Worm (Caenorhabditis elegans): ENCODE measurements around the gene F35F11.2.

The F35F11.2 gene

ce11 chrIV:4024159-4025004 lies 15.7 kb upstream of the F35F11.2 start (continued):
- no peak for TF ChIP-seq alr-1 (tag; optimal IDR thresholded peaks at IDR 0.05; ENCODE audit: borderline replicate concordance)
- no peak for TF ChIP-seq zag-1 (tag; optimal IDR thresholded peaks at IDR 0.05)
- peak; percentile 85 for TF ChIP-seq nhr-71 (tag; optimal IDR thresholded peaks at IDR 0.05)
- TF ChIP-seq nhr-20 (tag; optimal IDR thresholded peaks at IDR 0.05): peak; percentile 86
- peak; percentile 29 for TF ChIP-seq lin-39 (tag; optimal IDR thresholded peaks at IDR 0.05)
- TF ChIP-seq unc-62 (GFP tag; optimal IDR thresholded peaks at IDR 0.05): no peak
- no peak for TF ChIP-seq efl-3 (GFP tag; optimal IDR thresholded peaks at IDR 0.05)
- peak; percentile 79 for TF ChIP-seq nhr-77 (tag; optimal IDR thresholded peaks at IDR 0.05)
- peak; percentile 44 for TF ChIP-seq egl-13 (tag; optimal IDR thresholded peaks at IDR 0.05)
- no peak for TF ChIP-seq lin-15B (tag; optimal IDR thresholded peaks at IDR 0.05)
- TF ChIP-seq snu-23 (GFP tag; optimal IDR thresholded peaks at IDR 0.05): peak; percentile 65
- peak; percentile 44 for TF ChIP-seq xbp-1 (tag; optimal IDR thresholded peaks at IDR 0.05)
- TF ChIP-seq nhr-85 (tag): peak; percentile 96
- no peak for TF ChIP-seq nhr-11 (tag; optimal IDR thresholded peaks at IDR 0.05)
- peak; percentile 82 for TF ChIP-seq tbx-2 (tag; optimal IDR thresholded peaks at IDR 0.05)
- no peak for TF ChIP-seq ceh-88 (GFP tag; IDR thresholded peaks at IDR 0.05)
- peak; percentile 67 for TF ChIP-seq swsn-7 (tag; optimal IDR thresholded peaks at IDR 0.05)
- TF ChIP-seq elt-3 (tag; optimal IDR thresholded peaks at IDR 0.05): peak; percentile 50 to 68 (median 55)
- peak; percentile 75 for TF ChIP-seq C16A3.4 (tag; optimal IDR thresholded peaks at IDR 0.05)
- TF ChIP-seq ceh-90 (tag; optimal IDR thresholded peaks at IDR 0.05): no peak
- no peak for TF ChIP-seq nhr-84 (tag; optimal IDR thresholded peaks at IDR 0.05)
- peak in 1 of 2 experiments; percentile 94 for TF ChIP-seq mdl-1 (tag; optimal IDR thresholded peaks at IDR 0.05)
- TF ChIP-seq rnt-1 (tag; optimal IDR thresholded peaks at IDR 0.05): peak; percentile 88
- no peak for TF ChIP-seq ama-1 (optimal IDR thresholded peaks at IDR 0.05)
- no peak for TF ChIP-seq tlp-1 (tag; optimal IDR thresholded peaks at IDR 0.05)
- TF ChIP-seq skn-1 (tag; optimal IDR thresholded peaks at IDR 0.05): peak; percentile 83
- peak; percentile 78 for TF ChIP-seq unc-130 (tag; optimal IDR thresholded peaks at IDR 0.05)
- TF ChIP-seq unc-86 (tag; optimal IDR thresholded peaks at IDR 0.05): peak; percentile 0
- no peak for TF ChIP-seq fkh-4 (tag; optimal IDR thresholded peaks at IDR 0.05; ENCODE audit: borderline replicate concordance)
- TF ChIP-seq lin-14 (GFP tag; optimal IDR thresholded peaks at IDR 0.05): peak; percentile 93
- TF ChIP-seq ceh-63 (GFP tag; optimal IDR thresholded peaks at IDR 0.05): no peak
- TF ChIP-seq lir-3 (tag; optimal IDR thresholded peaks at IDR 0.05; ENCODE audit: poor library complexity): peak; percentile 30
- TF ChIP-seq sup-37 (GFP tag; optimal IDR thresholded peaks at IDR 0.05): peak; percentile 50
- peak; percentile 91 for TF ChIP-seq fkh-8 (tag; optimal IDR thresholded peaks at IDR 0.05)
- TF ChIP-seq unc-98 (GFP tag; IDR thresholded peaks at IDR 0.05): no peak
- TF ChIP-seq F16B12.6 (tag; optimal IDR thresholded peaks at IDR 0.05): no peak
- no peak for TF ChIP-seq C34B4.2 (tag; optimal IDR thresholded peaks at IDR 0.05)
- peak; percentile 76 for TF ChIP-seq lin-13 (GFP tag; optimal IDR thresholded peaks at IDR 0.05)
- no peak for TF ChIP-seq mab-9 (GFP tag; IDR thresholded peaks at IDR 0.05)
- TF ChIP-seq jun-1 (tag; optimal IDR thresholded peaks at IDR 0.05): peak; percentile 73
- no peak for TF ChIP-seq ces-1 (GFP tag; optimal IDR thresholded peaks at IDR 0.05)
- TF ChIP-seq ceh-82 (tag; optimal IDR thresholded peaks at IDR 0.05): peak; percentile 29 to 77 (median 67)
- TF ChIP-seq aly-2 (tag; optimal IDR thresholded peaks at IDR 0.05): no peak
- TF ChIP-seq hlh-17 (GFP tag; optimal IDR thresholded peaks at IDR 0.05; ENCODE audit: borderline replicate concordance): no peak
- TF ChIP-seq irx-1 (tag; optimal IDR thresholded peaks at IDR 0.05): peak; percentile 31
- no peak for TF ChIP-seq ceh-8 (GFP tag; optimal IDR thresholded peaks at IDR 0.05)
- TF ChIP-seq dpl-1 (GFP tag; optimal IDR thresholded peaks at IDR 0.05): peak; percentile 42 to 67 (median 60)
- TF ChIP-seq blmp-1 (tag; optimal IDR thresholded peaks at IDR 0.05): peak; percentile 82
- no peak for TF ChIP-seq unc-30 (tag; optimal IDR thresholded peaks at IDR 0.05)
- TF ChIP-seq hpl-2 (GFP tag; optimal IDR thresholded peaks at IDR 0.05): no peak
- peak; percentile 67 for TF ChIP-seq elt-2 (tag; optimal IDR thresholded peaks at IDR 0.05)
